Worm (Caenorhabditis elegans): ENCODE results near the gene ZK616.61.

The ZK616.61 gene

ce11 chrIV:5382609-5383008, 22.8 kb upstream of the ZK616.61 start, which contains the start of gene F41H10.1:
F41H10.1 (plus strand) TSS chrIV:5382909.
- no peak for TF ChIP-seq lsy-2 (tag; optimal IDR thresholded peaks at IDR 0.05)

ce11 chrIV:5385020-5385419, 20.4 kb upstream of the ZK616.61 start, which contains the start of gene F41H10.12:
F41H10.12 (plus strand) TSS chrIV:5385320.
- TF ChIP-seq ceh-39 (tag; optimal IDR thresholded peaks at IDR 0.05) (no peak), mls-2 (tag; optimal IDR thresholded peaks at IDR 0.05) (no peak), sem-2 (GFP tag; optimal IDR thresholded peaks at IDR 0.05) (no peak), mab-5 (tag; optimal IDR thresholded peaks at IDR 0.05) (no peak), snpc-4 (tag; optimal IDR thresholded peaks at IDR 0.05) (no peak), pha-4 (tag; optimal IDR thresholded peaks at IDR 0.05) (no peak), hlh-1 (tag; optimal IDR thresholded peaks at IDR 0.05) (no peak), tbx-8 (GFP tag; optimal IDR thresholded peaks at IDR 0.05) (no peak), ham-2 (GFP tag; optimal IDR thresholded peaks at IDR 0.05) (no peak), M03D4.4 (tag; optimal IDR thresholded peaks at IDR 0.05) (no peak), nhr-237 (tag; optimal IDR thresholded peaks at IDR 0.05) (no peak)

ce11 chrIV:5388477-5389065, 16.9 kb upstream of the ZK616.61 start, which contains the start of gene elo-6:
elo-6 (minus strand) TSS chrIV:5388559.
- no peak for TF ChIP-seq hlh-1 (tag; optimal IDR thresholded peaks at IDR 0.05)
- no peak for TF ChIP-seq mls-2 (tag; optimal IDR thresholded peaks at IDR 0.05)
- no peak for TF ChIP-seq ham-2 (GFP tag; optimal IDR thresholded peaks at IDR 0.05)

- TF ChIP-seq elt-3 (tag; optimal IDR thresholded peaks at IDR 0.05) (no peak), ces-1 (GFP tag; optimal IDR thresholded peaks at IDR 0.05) (no peak), blmp-1 (tag; optimal IDR thresholded peaks at IDR 0.05) (no peak), nhr-76 (tag; optimal IDR thresholded peaks at IDR 0.05) (no peak), mep-1 (tag; optimal IDR thresholded peaks at IDR 0.05) (no peak)
Measured at ce11 chrIV:5389951-5390350, 15.5 kb upstream of the ZK616.61 start.

- TF ChIP-seq hlh-1 (tag; optimal IDR thresholded peaks at IDR 0.05) (no peak), ham-2 (GFP tag; optimal IDR thresholded peaks at IDR 0.05) (no peak), mls-2 (tag; optimal IDR thresholded peaks at IDR 0.05) (no peak), nhr-28 (tag; optimal IDR thresholded peaks at IDR 0.05) (no peak)
Measured at ce11 chrIV:5391507-5392057, 13.9 kb upstream of the ZK616.61 start, which contains the start of the genes htp-1 and ZK616.5. htp-1 (minus strand) TSS chrIV:5391557. ZK616.5 (plus strand) TSS chrIV:5391929.

- TF ChIP-seq ces-1 (GFP tag; optimal IDR thresholded peaks at IDR 0.05), result no peak
- no peak for TF ChIP-seq blmp-1 (tag; optimal IDR thresholded peaks at IDR 0.05)
- no peak for TF ChIP-seq bed-3 (GFP tag; optimal IDR thresholded peaks at IDR 0.05)
- TF ChIP-seq flh-1 (GFP tag; optimal IDR thresholded peaks at IDR 0.05), result no peak
- TF ChIP-seq ceh-43 (GFP tag; optimal IDR thresholded peaks at IDR 0.05), result no peak
- TF ChIP-seq elt-1 (tag; optimal IDR thresholded peaks at IDR 0.05; ENCODE audit: borderline replicate concordance, insufficient read depth), result no peak
- no peak for TF ChIP-seq ztf-11 (tag; optimal IDR thresholded peaks at IDR 0.05)
- TF ChIP-seq unc-120 (tag; optimal IDR thresholded peaks at IDR 0.05; ENCODE audit: poor library complexity, severe bottlenecking), result no peak
- TF ChIP-seq nhr-2 (tag; optimal IDR thresholded peaks at IDR 0.05), result no peak
- no peak for TF ChIP-seq sem-2 (GFP tag; optimal IDR thresholded peaks at IDR 0.05)
- TF ChIP-seq nhr-12 (tag; optimal IDR thresholded peaks at IDR 0.05), result no peak
- no peak for TF ChIP-seq mep-1 (tag; optimal IDR thresholded peaks at IDR 0.05)
- no peak for TF ChIP-seq ham-2 (GFP tag; optimal IDR thresholded peaks at IDR 0.05)
Measured at ce11 chrIV:5393566-5393965, 11.9 kb upstream of the ZK616.61 start.

- no peak for TF ChIP-seq zip-8 (tag; optimal IDR thresholded peaks at IDR 0.05)
- TF ChIP-seq ceh-39 (tag; optimal IDR thresholded peaks at IDR 0.05), result peak; percentile 49
- no peak for TF ChIP-seq unc-62 (GFP tag; optimal IDR thresholded peaks at IDR 0.05)
- TF ChIP-seq ztf-11 (tag; optimal IDR thresholded peaks at IDR 0.05), result no peak
- TF ChIP-seq lsy-2 (tag; optimal IDR thresholded peaks at IDR 0.05), result peak; percentile 65
- peak; percentile 88 for TF ChIP-seq lin-13 (tag; optimal IDR thresholded peaks at IDR 0.05)
- peak; percentile 58 for TF ChIP-seq pha-4 (tag; optimal IDR thresholded peaks at IDR 0.05)
- TF ChIP-seq blmp-1 (tag; optimal IDR thresholded peaks at IDR 0.05), result no peak
- TF ChIP-seq unc-39 (tag; optimal IDR thresholded peaks at IDR 0.05), result no peak
- no peak for TF ChIP-seq ham-2 (GFP tag; optimal IDR thresholded peaks at IDR 0.05)
- TF ChIP-seq nhr-237 (tag; optimal IDR thresholded peaks at IDR 0.05), result no peak
- no peak for TF ChIP-seq nhr-76 (tag; optimal IDR thresholded peaks at IDR 0.05)
- no peak for TF ChIP-seq drap-1 (GFP tag; optimal IDR thresholded peaks at IDR 0.05)
- TF ChIP-seq ces-1 (GFP tag; optimal IDR thresholded peaks at IDR 0.05), result peak; percentile 60
- no peak for TF ChIP-seq tbx-8 (GFP tag; optimal IDR thresholded peaks at IDR 0.05)
- no peak for TF ChIP-seq mab-5 (tag; optimal IDR thresholded peaks at IDR 0.05)
- no peak for TF ChIP-seq nhr-12 (tag; optimal IDR thresholded peaks at IDR 0.05)
- peak; percentile 14 for TF ChIP-seq cnd-1 (tag; optimal IDR thresholded peaks at IDR 0.05)
- TF ChIP-seq mep-1 (tag; optimal IDR thresholded peaks at IDR 0.05), result peak; percentile 39
- TF ChIP-seq hlh-1 (tag; optimal IDR thresholded peaks at IDR 0.05), result peak; percentile 28
- TF ChIP-seq bed-3 (GFP tag; optimal IDR thresholded peaks at IDR 0.05), result no peak
- no peak for TF ChIP-seq lin-32 (GFP tag; optimal IDR thresholded peaks at IDR 0.05)
- no peak for TF ChIP-seq nhr-2 (tag; optimal IDR thresholded peaks at IDR 0.05)
- TF ChIP-seq M03D4.4 (tag; optimal IDR thresholded peaks at IDR 0.05), result no peak
- TF ChIP-seq unc-120 (tag; optimal IDR thresholded peaks at IDR 0.05; ENCODE audit: poor library complexity, severe bottlenecking), result no peak
- no peak for TF ChIP-seq elt-3 (tag; optimal IDR thresholded peaks at IDR 0.05)
- no peak for TF ChIP-seq sem-2 (GFP tag; optimal IDR thresholded peaks at IDR 0.05)
- TF ChIP-seq snpc-4 (tag; optimal IDR thresholded peaks at IDR 0.05), result no peak
Measured at ce11 chrIV:5394687-5395086, 10.8 kb upstream of the ZK616.61 start, which contains the start of the genes perm-3 and swsn-6. perm-3 (minus strand) TSS chrIV:5394804. swsn-6 (plus strand) TSS chrIV:5395033.

Measured in whole organism, mixed stage, embryonic.